Fruit fly (Drosophila melanogaster): ENCODE data around the gene CstF50.

- TF ChIP-seq CTCF (optimal IDR thresholded peaks at IDR 0.05) (no peak), CG8478 (optimal IDR thresholded peaks at IDR 0.05) (no peak)
Observed at dm6 chr3R:31715713-31716024, 21.1 kb downstream of the CstF50 start.

All from S2 (cell line).